Fruit fly (Drosophila melanogaster) ovary, adult (tissue): Measurements from ENCODE around the gene Pfdn1.

Source experiments
- CG17801 ChIP-seq: fragments of 200-800 bp; optimal IDR thresholded peaks from 2 replicates; lab custom pipeline; 2019; ENCODE audit warnings: missing biosample characterization, mild to moderate bottlenecking, missing genetic modification characterization, moderate library complexity; ENCODE audit not compliant: partially characterized antibody

Gene Pfdn1

DNA sequence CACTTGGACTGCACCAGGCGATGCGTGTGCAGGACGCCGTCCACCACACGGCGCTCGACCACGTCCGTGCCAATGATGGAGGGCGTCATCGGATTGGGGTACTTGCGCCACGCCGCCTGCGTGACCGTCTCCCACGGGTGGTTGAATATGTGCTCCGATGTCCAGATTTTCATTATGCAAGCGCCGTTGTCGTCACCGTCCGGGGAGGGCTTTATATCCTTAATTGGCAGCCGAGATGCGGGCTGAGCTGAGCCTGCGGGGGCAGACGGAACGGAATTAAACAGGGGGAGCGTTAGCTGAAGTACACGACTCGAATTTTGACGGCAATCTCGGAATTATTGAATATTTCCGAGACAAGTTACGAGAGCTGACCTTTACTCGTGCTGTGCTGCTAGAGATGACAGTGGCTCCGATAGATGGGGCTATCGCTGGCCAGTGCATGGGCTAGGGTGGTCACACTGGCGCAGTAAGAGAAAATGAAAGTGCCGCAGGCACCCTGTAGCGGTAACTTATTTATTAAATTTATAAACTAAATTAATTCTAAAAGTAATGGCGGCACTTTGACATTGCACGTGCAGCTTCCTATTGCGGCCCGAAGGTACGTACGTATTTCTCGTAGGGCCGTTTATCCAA, 21.2 kb upstream of the Pfdn1 start, which contains the start of gene IPIP:
TSS of gene IPIP (plus strand) at position 475 of the 633 bp plus-strand sequence.
- peak; percentile 75 for TF ChIP-seq CG17801

DNA sequence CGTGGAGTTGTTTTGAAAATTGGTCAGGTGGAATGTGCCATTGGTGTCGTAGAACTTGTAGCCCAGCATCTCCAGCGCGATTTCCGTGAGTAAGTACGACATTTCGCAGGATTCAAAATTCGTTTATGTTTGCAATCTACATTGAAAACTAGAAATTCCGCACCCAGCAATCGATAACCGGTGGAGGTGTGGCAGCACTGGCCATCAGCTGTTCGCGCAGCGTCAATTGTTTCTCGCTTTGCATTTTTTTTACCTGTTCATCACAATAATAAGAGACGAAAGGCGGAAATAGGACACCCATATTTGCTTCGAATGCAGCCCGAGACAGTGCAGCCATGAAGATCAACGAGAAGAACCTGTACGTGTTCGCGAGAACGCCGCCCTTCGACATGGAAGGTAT, 20.3 kb upstream of the Pfdn1 start, which contains the start of the genes CG34179 and slmo:
TSS of gene CG34179 (minus strand) at position 165 of the 400 bp plus-strand sequence.
TSS of gene slmo (minus strand) at position 165 of the 400 bp plus-strand sequence.
- no peak for TF ChIP-seq CG17801

DNA sequence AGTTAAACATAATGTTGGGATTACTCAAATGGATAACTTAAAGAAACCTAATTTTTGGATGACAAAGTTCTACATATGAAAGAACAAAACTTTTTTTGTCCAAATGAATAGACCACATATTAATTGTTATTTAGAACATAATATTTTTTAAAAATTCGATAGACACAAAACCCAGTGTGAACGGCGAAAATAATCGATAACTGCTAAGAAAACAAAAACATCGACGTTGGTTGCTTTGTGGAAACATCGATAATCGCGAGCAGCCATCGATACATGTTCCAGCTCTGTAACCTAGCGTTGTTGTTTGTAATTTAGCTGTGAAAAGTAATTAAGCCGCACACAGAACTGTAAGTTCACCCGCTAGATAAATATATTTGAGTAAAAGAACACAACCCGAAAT, 18.3 kb upstream of the Pfdn1 start, which contains the start of gene CG9135:
TSS of gene CG9135 (plus strand) at position 226 of the 400 bp plus-strand sequence.
- no peak for TF ChIP-seq CG17801

DNA sequence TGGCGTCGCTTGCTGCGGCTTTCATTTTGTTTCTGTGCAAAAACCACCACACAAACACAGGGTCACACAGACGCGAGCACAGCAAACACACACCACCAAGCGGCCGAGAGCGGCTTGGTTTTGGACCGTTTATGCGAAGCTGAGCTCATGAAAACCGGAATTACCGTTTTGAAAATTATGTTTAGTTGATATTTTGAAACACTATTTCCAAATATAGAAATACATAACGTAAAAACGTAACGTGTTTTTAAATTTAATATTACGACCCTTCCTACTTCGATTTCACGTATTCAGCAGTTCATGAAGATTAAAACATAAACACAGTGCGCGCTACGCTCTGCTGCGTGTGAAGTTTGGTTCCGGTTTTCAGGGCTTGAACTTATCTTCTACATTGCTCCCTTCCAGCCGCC, 17.7 kb upstream of the Pfdn1 start:
- TF ChIP-seq CG17801, result peak; percentile 96

DNA sequence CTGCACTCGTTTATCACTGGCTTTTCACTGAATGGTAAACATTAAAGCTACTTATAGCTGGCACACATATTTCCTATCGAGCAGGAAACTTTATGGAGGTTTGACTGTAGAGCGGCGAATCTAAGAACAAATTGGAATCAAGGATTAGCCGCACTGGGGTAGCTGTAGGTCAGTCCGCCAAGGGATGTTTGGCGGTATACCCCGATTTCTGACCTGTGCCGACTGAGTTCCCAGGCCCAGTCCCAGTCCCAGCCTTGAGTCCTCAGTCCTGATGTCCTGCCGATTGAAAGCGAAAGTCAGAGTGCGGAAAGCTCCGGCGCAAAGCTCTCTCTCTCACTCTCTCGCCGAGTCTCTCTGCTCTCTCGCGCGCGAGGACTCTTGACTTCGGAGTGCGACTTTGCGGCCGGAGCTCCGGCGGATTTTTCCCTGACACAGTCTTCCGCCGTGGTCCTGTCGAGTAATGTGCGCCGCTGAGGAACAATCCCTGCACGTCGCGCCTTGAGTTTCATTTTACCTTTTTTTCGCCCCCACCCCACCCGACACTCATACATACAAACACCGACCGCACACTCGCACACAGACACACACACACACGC, 14.9 kb upstream of the Pfdn1 start, which contains the start of gene CG13995:
TSS of gene CG13995 (plus strand) at position 429 of the 596 bp plus-strand sequence.
- no peak for TF ChIP-seq CG17801

DNA sequence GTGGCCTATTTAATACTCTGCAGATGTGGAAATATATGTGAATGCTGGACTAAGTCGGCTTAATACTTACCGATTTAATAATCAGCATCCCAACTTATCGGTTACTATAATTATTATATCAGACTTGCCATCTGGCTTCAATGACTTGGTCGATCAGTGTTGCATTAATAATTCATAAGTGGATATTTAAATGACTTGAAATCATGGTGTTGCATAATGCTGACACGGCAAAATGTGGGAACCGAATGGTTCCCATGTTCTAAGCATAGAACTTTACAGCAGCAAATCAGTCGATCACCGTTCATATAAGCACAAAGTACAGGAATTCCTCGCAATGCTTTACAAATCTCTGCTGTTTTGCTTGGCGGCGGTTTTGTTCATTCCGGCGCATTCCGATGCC, 8.7 kb upstream of the Pfdn1 start, which contains the start of gene CG34180:
TSS of gene CG34180 (plus strand) at position 301 of the 400 bp plus-strand sequence.
- TF ChIP-seq CG17801, result no peak

DNA sequence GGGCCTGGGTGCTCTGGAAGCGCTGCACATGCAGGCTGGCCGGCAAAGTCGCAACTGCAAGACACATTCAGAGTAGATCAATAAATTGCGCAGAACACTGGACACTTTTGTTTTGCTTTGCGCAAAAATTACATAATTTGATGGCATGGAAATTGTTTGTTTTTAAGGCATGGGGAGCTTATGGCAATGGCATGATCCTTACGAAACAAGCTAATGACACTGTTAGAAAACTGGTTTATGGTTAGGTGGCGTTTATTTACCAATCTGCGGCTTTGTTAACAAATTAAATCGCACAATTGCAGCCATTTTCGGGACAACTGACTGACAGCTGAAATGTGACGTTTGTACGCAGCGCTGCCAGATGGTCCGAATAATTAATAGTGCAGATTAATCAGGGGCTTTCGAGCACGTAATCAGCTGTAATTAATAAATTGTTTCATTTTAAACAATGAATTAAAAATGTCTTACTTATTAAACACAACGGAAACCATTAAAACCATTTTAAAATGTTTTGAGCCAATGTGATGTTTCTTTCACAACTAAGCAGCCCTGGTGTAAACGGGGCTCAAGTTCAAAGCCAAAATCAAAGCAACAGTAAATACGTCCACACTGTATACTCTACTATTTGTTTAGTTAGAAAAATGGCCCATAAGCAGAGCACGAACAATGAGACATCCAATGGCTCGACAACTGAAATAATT, 6.3 kb upstream of the Pfdn1 start, which contains the start of the genes ND-51 and CG13994:
TSS of gene ND-51 (minus strand) at position 376 of the 701 bp plus-strand sequence.
TSS of gene CG13994 (plus strand) at position 608 of the 701 bp plus-strand sequence.
- TF ChIP-seq CG17801, result peak; percentile 83

DNA sequence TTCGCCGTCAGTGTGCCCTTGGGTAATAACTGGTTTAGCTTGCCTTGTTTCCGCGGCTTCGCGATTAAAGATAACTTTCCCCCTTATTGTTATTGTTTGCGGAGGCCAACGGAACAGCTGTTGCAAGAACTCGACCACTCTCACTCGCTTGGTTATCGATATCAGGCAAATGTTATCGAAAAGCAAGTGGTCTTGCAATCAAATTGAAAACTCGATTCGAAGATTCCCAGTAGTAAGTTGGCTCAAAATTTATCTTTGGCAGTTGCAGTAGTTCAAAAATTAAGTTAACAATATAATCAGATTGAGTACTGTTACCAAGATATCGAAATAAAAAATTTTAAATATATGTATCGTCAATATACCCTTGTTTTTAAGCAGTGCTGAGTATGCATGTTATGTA, 3.1 kb upstream of the Pfdn1 start, which contains the start of the genes Fbw5 and CG9147:
TSS of gene Fbw5 (minus strand) at position 131 of the 400 bp plus-strand sequence.
TSS of gene CG9147 (plus strand) at position 175 of the 400 bp plus-strand sequence.
- peak; percentile 99 for TF ChIP-seq CG17801

DNA sequence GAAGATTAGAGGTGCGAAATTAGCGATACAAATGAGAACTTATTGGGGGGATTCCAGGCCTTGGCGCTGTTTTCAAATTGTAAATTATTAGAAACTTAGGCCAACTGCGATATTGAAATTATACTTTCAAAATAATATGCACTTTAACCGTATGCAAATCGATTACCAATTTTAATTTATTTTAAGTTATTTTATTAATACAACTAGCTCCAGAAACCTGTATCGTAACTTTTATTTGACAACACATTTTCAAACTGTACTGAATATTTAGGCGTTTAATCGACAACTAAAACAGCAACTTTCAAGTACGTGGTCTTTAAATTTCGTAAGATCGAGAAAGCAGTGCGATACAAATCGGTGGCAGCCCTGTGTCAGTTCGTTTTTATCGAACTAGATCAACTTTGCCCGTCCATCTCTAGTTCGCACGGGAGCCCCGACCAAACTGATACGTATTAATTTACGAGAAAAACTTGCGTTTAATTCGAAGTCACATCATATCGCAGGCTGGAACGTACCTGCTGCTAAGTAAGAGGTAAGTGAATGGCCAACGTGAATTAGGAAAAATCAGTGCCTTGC, 1.9 kb downstream of the Pfdn1 start, which contains the start of the genes CG9154 and Kr-h2:
TSS of gene CG9154 (minus strand) at position 31 of the 576 bp plus-strand sequence.
TSS of gene Kr-h2 (plus strand) at position 335 of the 576 bp plus-strand sequence.
- no peak for TF ChIP-seq CG17801

DNA sequence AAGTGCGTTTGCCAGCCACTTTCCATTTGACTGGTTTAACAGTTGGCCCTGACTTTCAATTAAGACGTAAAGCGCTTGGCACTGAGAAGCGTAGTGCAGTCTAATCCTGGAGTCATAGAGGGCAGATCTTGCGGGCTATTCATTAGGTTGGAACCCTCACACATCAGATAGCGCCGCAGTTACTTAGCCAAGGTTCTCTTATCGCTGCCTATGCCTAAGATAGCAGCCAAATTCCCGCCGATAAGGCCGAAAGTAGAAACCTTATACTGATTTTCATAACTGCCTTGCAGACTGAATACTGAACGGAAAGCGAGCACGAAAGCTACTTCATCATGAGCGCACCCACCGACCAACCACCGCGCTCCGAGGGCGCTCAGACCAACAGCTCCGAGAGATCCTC, 3.2 kb downstream of the Pfdn1 start:
- TF ChIP-seq CG17801, result no peak

DNA sequence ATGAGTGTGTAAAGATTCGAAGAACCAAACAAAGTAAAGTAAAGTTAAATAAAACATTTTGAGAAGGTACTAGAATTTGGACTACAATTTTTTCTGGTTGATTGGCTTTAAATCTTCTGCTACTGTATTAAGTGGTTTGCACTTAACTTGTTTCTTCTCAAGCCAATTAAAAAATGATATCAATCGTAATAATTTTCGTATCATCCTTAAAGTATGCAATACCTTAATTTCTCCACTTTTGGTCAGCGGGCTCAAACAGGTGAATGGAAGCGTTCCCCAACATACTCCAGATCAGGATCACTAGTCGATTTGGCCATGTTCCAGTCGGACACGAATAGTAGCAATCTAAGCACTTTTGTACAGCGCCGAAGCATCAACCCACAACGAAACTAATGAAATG, 5.0 kb downstream of the Pfdn1 start:
- no peak for TF ChIP-seq CG17801

DNA sequence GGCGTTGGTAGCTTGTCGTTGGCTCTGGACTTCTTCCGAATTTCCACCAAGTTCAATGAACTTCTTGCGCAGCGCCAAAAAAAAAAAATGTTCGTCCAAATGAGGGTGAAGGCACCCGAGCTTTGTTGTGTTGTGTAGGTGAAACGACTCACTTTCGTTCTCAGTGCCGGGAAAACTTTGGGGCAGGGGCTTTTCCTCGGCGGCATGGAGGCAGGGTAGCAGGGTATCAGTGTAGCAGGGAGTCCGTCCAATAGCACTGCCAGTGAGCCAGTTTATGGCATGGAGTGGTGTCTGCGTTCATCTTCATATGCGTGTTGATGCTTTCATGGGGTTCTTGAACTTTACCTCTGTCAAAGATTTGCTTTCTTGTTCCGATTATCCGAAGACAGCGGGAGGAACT, 5.4 kb downstream of the Pfdn1 start:
- TF ChIP-seq CG17801, result no peak

DNA sequence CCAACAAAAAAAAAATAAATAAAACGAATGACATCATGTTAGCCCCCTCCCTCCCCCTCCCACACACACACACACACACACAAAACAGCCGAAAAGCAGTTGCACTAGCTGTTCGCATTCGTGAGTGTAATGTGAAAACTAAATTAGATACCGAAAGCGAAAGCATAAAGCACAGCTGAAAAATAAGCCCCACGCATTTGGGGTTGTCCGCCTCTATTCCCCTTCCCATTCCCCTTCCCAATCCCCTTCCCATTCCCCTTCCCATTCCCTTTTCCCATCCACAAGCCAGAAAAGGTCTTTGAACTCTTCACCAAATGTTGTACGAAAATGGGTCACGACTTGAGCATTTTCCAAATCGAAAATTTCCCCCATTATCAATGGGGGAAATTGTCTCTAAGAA, 6.5 kb downstream of the Pfdn1 start:
- no peak for TF ChIP-seq CG17801

DNA sequence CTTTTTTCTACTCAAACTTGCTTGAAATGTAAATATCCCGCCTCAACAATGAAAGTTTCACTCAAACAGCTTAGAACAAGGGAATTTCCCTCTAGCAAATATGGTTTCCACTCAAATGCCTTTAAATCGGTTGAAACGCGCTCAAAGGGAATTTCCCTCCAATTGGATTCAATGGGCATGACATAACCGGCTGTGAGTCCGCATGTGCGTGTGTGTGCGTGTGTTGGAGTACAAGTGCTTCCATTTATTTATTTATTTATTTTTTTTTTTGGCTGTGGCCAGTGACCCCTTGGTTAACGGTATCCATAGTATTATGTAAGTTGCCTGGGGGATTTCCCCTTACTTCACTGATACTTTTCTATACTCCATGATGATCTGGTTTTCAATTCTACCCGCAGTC, 7.3 kb downstream of the Pfdn1 start:
- no peak for TF ChIP-seq CG17801

DNA sequence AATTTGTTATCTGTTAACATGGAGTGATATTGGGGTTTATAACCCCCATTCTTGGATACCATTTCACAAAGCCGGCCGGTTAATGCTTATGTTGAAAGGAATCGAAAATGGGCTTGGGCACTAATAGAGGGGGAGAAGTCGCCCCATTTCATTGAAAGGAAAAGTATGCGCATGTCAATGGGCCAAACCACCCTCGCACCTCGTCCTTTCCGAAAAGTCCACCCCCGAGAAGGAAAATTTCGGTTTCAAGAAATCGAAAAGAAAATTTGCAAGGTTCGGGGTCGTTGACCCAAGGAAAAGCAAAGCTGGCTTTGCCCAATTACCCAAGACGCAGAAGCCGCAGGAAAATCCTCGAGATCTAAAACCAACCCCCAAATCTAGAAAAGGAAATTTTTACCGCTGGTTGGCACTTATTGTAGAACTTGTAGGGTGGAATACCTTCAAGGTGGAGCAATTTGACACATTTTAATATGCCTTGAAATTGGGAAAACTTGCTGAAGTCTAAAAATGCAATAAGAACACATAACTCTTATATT, 8.0 kb downstream of the Pfdn1 start:
- no peak for TF ChIP-seq CG17801

DNA sequence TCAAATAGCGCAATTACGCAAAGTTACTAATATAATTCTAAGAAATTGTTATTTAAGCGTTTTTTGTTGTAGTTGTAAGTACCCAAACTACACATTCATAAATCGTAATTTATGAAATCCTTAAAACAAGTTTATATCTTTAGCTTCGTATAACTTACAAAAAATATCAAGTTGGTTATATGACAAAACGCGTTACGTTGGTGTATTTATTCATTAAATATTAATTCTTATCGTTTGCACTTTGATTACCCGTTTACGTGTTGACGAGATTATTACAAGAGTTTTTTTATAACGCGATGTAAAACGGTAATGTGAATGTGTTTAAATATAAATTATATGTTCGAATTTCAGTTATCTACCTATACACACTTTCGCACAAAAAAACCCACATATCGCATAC, 8.8 kb downstream of the Pfdn1 start:
- no peak for TF ChIP-seq CG17801
